Worm (Caenorhabditis elegans) whole organism, L2 larva: Measurements from ENCODE around the gene C34D4.4.

Experiments used
- alr-1 ChIP-seq: fragments of 150-350 bp; optimal IDR thresholded peaks from 2 replicates; lab custom pipeline; 2014; ENCODE audit warnings: missing biosample characterization, missing genetic modification characterization
- ama-1 ChIP-seq: fragments of 150-350 bp; optimal IDR thresholded peaks from 2 replicates; lab custom pipeline; 2018; ENCODE audit warnings: inconsistent platforms
- ceh-82 ChIP-seq: fragments of 150-350 bp; optimal IDR thresholded peaks from 2 replicates; lab custom pipeline; 2014; ENCODE audit warnings: missing biosample characterization, missing genetic modification characterization
- egl-27 ChIP-seq: sonication (generic microtip); optimal IDR thresholded peaks from 3 replicates; lab custom pipeline; 2017; ENCODE audit warnings: missing biosample characterization, missing genetic modification reagents, missing genetic modification characterization
- fos-1 ChIP-seq: fragments of 150-350 bp; optimal IDR thresholded peaks from 2 replicates; lab custom pipeline; 2014; ENCODE audit warnings: missing biosample characterization, missing genetic modification characterization
- lin-11 ChIP-seq: fragments of 150-350 bp; sonication (generic microtip); optimal IDR thresholded peaks from 2 replicates; lab custom pipeline; 2014; ENCODE audit warnings: missing biosample characterization, missing genetic modification characterization, inconsistent platforms, mixed read lengths
- lin-13 ChIP-seq: fragments of 150-350 bp; optimal IDR thresholded peaks from 2 replicates; lab custom pipeline; 2014; ENCODE audit warnings: missing biosample characterization, missing genetic modification reagents, missing genetic modification characterization
- lin-39 ChIP-seq: fragments of 150-350 bp; optimal IDR thresholded peaks from 2 replicates; lab custom pipeline; 2014; ENCODE audit warnings: missing biosample characterization, missing genetic modification reagents, missing genetic modification characterization
- nhr-237 ChIP-seq: fragments of 150-350 bp; optimal IDR thresholded peaks from 2 replicates; lab custom pipeline; 2014; ENCODE audit warnings: missing biosample characterization, missing genetic modification characterization
- nhr-25 ChIP-seq: fragments of 150-350 bp; sonication (generic microtip); optimal IDR thresholded peaks from 3 replicates; lab custom pipeline; 2014; ENCODE audit warnings: missing biosample characterization, missing genetic modification characterization
- snpc-4 ChIP-seq: fragments of 150-350 bp; optimal IDR thresholded peaks from 2 replicates; lab custom pipeline; 2014; ENCODE audit warnings: missing biosample characterization, missing genetic modification characterization
- unc-62 ChIP-seq: fragments of 150-350 bp; optimal IDR thresholded peaks from 2 replicates; lab custom pipeline; 2014; ENCODE audit warnings: missing biosample characterization, missing genetic modification reagents, missing genetic modification characterization

- TF ChIP-seq snpc-4 (tag; lab: Kevin White, UChicago) (no peak), egl-27 (tag; lab: Kevin White, UChicago) (no peak), lin-13 (no peak), nhr-25 (tag; lab: Kevin White, UChicago) (no peak), ama-1 (lab: Kevin White, UChicago) (no peak), fos-1 (tag; lab: Kevin White, UChicago) (no peak), ceh-82 (tag; lab: Kevin White, UChicago) (no peak), nhr-237 (tag; lab: Kevin White, UChicago) (no peak), lin-39 (tag; lab: Kevin White, UChicago) (no peak), lin-11 (tag; lab: Kevin White, UChicago) (no peak), unc-62 (GFP tag; lab: Kevin White, UChicago) (no peak), alr-1 (no peak)
Observed at ce11 chrIV:7176887-7177286, 27.7 kb downstream of the C34D4.4 start, which contains the start of gene str-44.
